Worm (Caenorhabditis elegans) whole organism, L2 larva: ENCODE results near the gene nipi-3.

ENCODE experiments used
- C34F6.9 ChIP-seq: fragments of 150-350 bp; optimal IDR thresholded peaks from 2 replicates; lab custom pipeline; 2014; ENCODE audit warnings: missing biosample characterization, missing genetic modification characterization
- F13H6.1 ChIP-seq: sonication (generic microtip); optimal IDR thresholded peaks from 2 replicates; lab custom pipeline; 2016; ENCODE audit warnings: missing genetic modification characterization, missing compliant biosample characterization
- R02D3.7 ChIP-seq: fragments of 150-350 bp; optimal IDR thresholded peaks from 2 replicates; lab custom pipeline; 2014; ENCODE audit warnings: missing biosample characterization, missing genetic modification characterization
- Y55F3AM.14 ChIP-seq: fragments of 200-800 bp; sonication (Bioruptor generic); optimal IDR thresholded peaks from 2 replicates; lab custom pipeline; 2018; ENCODE audit warnings: mild to moderate bottlenecking, missing genetic modification characterization, missing compliant biosample characterization
- ZK546.5 ChIP-seq: sonication (generic microtip); optimal IDR thresholded peaks from 2 replicates; lab custom pipeline; 2017; ENCODE audit warnings: missing biosample characterization, missing genetic modification characterization
- alr-1 ChIP-seq: fragments of 150-350 bp; optimal IDR thresholded peaks from 2 replicates; lab custom pipeline; 2014; ENCODE audit warnings: missing biosample characterization, missing genetic modification characterization
- aly-2 ChIP-seq: fragments of 150-350 bp; optimal IDR thresholded peaks from 2 replicates; lab custom pipeline; 2014; ENCODE audit warnings: missing biosample characterization, missing genetic modification characterization
- ama-1 ChIP-seq: fragments of 150-350 bp; optimal IDR thresholded peaks from 2 replicates; lab custom pipeline; 2018; ENCODE audit warnings: inconsistent platforms
- ceh-82 ChIP-seq: fragments of 150-350 bp; optimal IDR thresholded peaks from 2 replicates; lab custom pipeline; 2014; ENCODE audit warnings: missing biosample characterization, missing genetic modification characterization
- egl-27 ChIP-seq: sonication (generic microtip); optimal IDR thresholded peaks from 3 replicates; lab custom pipeline; 2017; ENCODE audit warnings: missing biosample characterization, missing genetic modification reagents, missing genetic modification characterization
- elt-1 ChIP-seq: fragments of 150-350 bp; optimal IDR thresholded peaks from 2 replicates; lab custom pipeline; 2014; ENCODE audit warnings: missing biosample characterization, missing genetic modification characterization
- elt-3 ChIP-seq: sonication (generic microtip); optimal IDR thresholded peaks from 2 replicates; lab custom pipeline; 2017; ENCODE audit warnings: missing biosample characterization, missing genetic modification characterization
- gmeb-1 ChIP-seq: fragments of 150-350 bp; optimal IDR thresholded peaks from 2 replicates; lab custom pipeline; 2014; ENCODE audit warnings: missing biosample characterization, missing genetic modification characterization
- lin-11 ChIP-seq: fragments of 150-350 bp; sonication (generic microtip); optimal IDR thresholded peaks from 2 replicates; lab custom pipeline; 2014; ENCODE audit warnings: missing biosample characterization, missing genetic modification characterization, inconsistent platforms, mixed read lengths
- lin-13 ChIP-seq: fragments of 150-350 bp; optimal IDR thresholded peaks from 2 replicates; lab custom pipeline; 2014; ENCODE audit warnings: missing biosample characterization, missing genetic modification reagents, missing genetic modification characterization
- mab-5 ChIP-seq: fragments of 150-350 bp; optimal IDR thresholded peaks from 2 replicates; lab custom pipeline; 2014; ENCODE audit warnings: missing biosample characterization, missing genetic modification characterization
- nhr-10 ChIP-seq: sonication (generic microtip); optimal IDR thresholded peaks from 2 replicates; lab custom pipeline; 2017; ENCODE audit warnings: missing biosample characterization, missing genetic modification characterization
- nhr-11 ChIP-seq: fragments of 150-350 bp; optimal IDR thresholded peaks from 2 replicates; lab custom pipeline; 2014; ENCODE audit warnings: missing biosample characterization, missing genetic modification characterization
- nhr-12 ChIP-seq: fragments of 150-350 bp; optimal IDR thresholded peaks from 2 replicates; lab custom pipeline; 2014; ENCODE audit warnings: missing biosample characterization, missing genetic modification characterization
- nhr-129 ChIP-seq: fragments of 150-350 bp; optimal IDR thresholded peaks from 2 replicates; lab custom pipeline; 2014; ENCODE audit warnings: missing biosample characterization, missing genetic modification characterization
- nhr-21 ChIP-seq: fragments of 150-350 bp; optimal IDR thresholded peaks from 2 replicates; lab custom pipeline; 2014; ENCODE audit warnings: missing biosample characterization, missing genetic modification characterization
- nhr-23 ChIP-seq: fragments of 150-350 bp; optimal IDR thresholded peaks from 2 replicates; lab custom pipeline; 2014; ENCODE audit warnings: missing biosample characterization, missing genetic modification reagents, missing genetic modification characterization
- nhr-237 ChIP-seq: fragments of 150-350 bp; optimal IDR thresholded peaks from 2 replicates; lab custom pipeline; 2014; ENCODE audit warnings: missing biosample characterization, missing genetic modification characterization
- nhr-25 ChIP-seq: fragments of 150-350 bp; sonication (generic microtip); optimal IDR thresholded peaks from 3 replicates; lab custom pipeline; 2014; ENCODE audit warnings: missing biosample characterization, missing genetic modification characterization
- nhr-6 ChIP-seq: fragments of 150-350 bp; optimal IDR thresholded peaks from 2 replicates; lab custom pipeline; 2014; ENCODE audit warnings: missing biosample characterization, missing genetic modification characterization
- nhr-77 ChIP-seq: fragments of 150-350 bp; optimal IDR thresholded peaks from 2 replicates; lab custom pipeline; 2014; ENCODE audit warnings: missing biosample characterization, missing genetic modification characterization
- peb-1 ChIP-seq: fragments of 150-350 bp; optimal IDR thresholded peaks from 2 replicates; lab custom pipeline; 2014; ENCODE audit warnings: missing biosample characterization, missing genetic modification characterization
- sem-4 ChIP-seq: fragments of 150-350 bp; optimal IDR thresholded peaks from 2 replicates; lab custom pipeline; 2014; ENCODE audit warnings: missing biosample characterization, missing genetic modification reagents, missing genetic modification characterization
- skn-1 ChIP-seq: sonication (generic microtip); optimal IDR thresholded peaks from 2 replicates; lab custom pipeline; 2017; ENCODE audit warnings: missing biosample characterization, missing genetic modification characterization
- sma-3 ChIP-seq: sonication (generic microtip); optimal IDR thresholded peaks from 2 replicates; lab custom pipeline; 2016; ENCODE audit warnings: missing genetic modification reagents, missing genetic modification characterization, missing compliant biosample characterization
- sma-9 ChIP-seq, 2 experiments: fragments of 150-350 bp in 1 of 2; sonication (generic microtip) in 1 of 2; optimal IDR thresholded peaks; 2 replicates each; lab custom pipeline; 2014 to 2016; ENCODE audit warnings: missing genetic modification characterization in 2 of 2, mild to moderate bottlenecking in 1 of 2, missing biosample characterization in 1 of 2, missing compliant biosample characterization in 1 of 2, missing genetic modification reagents in 1 of 2, moderate library complexity in 1 of 2
- snpc-4 ChIP-seq: fragments of 150-350 bp; optimal IDR thresholded peaks from 2 replicates; lab custom pipeline; 2014; ENCODE audit warnings: missing biosample characterization, missing genetic modification characterization
- unc-55 ChIP-seq: fragments of 150-350 bp; sonication (generic microtip); optimal IDR thresholded peaks from 3 replicates; lab custom pipeline; 2014; ENCODE audit warnings: missing biosample characterization, missing genetic modification reagents, missing genetic modification characterization
- zag-1 ChIP-seq: fragments of 150-350 bp; optimal IDR thresholded peaks from 2 replicates; lab custom pipeline; 2014; ENCODE audit warnings: missing biosample characterization, missing genetic modification characterization
- ztf-1 ChIP-seq: fragments of 200-800 bp; sonication (Bioruptor generic); conservative IDR thresholded peaks from 2 replicates; pipeline ENCODE4 v1.3.6; 2022; ENCODE audit warnings: missing genetic modification characterization, missing compliant biosample characterization
- ztf-4 ChIP-seq: fragments of 150-350 bp; optimal IDR thresholded peaks from 2 replicates; lab custom pipeline; 2014; ENCODE audit warnings: missing biosample characterization, missing genetic modification characterization

The nipi-3 gene

ce11 chrX:15567986-15568940, 39.5 kb upstream of the nipi-3 start, which contains the start of gene dyn-1 (continued):
- TF ChIP-seq zag-1 (peak; percentile 11), mab-5 (tag; lab: Kevin White, UChicago) (peak; percentile 32), R02D3.7 (no peak), C34F6.9 (tag; lab: Kevin White, UChicago) (peak; percentile 47), nhr-77 (no peak), ceh-82 (tag; lab: Kevin White, UChicago) (no peak), alr-1 (tag; lab: Kevin White, UChicago) (no peak), F13H6.1 (tag; lab: Kevin White, UChicago) (peak; percentile 52), peb-1 (tag; lab: Kevin White, UChicago) (no peak), sem-4 (tag; lab: Kevin White, UChicago) (peak; percentile 67), ztf-1 (no peak), elt-3 (tag; lab: Kevin White, UChicago) (no peak)

ce11 chrX:15569633-15570032, 38.1 kb upstream of the nipi-3 start:
- TF ChIP-seq unc-55 (GFP tag; lab: Kevin White, UChicago) (no peak), nhr-10 (no peak), snpc-4 (tag; lab: Kevin White, UChicago) (no peak), nhr-11 (tag; lab: Kevin White, UChicago) (no peak), nhr-237 (tag; lab: Kevin White, UChicago) (no peak), gmeb-1 (tag; lab: Kevin White, UChicago) (no peak), nhr-129 (tag; lab: Kevin White, UChicago) (no peak), nhr-25 (no peak), ZK546.5 (tag; lab: Kevin White, UChicago) (no peak), sma-9 (GFP tag; optimal IDR thresholded peaks at IDR 0.05; lab: Kevin White, UChicago) (no peak), sma-9 (tag; optimal IDR thresholded peaks at IDR 0.05; lab: Kevin White, UChicago) (no peak), nhr-6 (tag; lab: Kevin White, UChicago) (no peak), lin-11 (no peak), nhr-12 (no peak), zag-1 (no peak), ztf-1 (no peak), aly-2 (no peak)

- no peak for TF ChIP-seq sma-3 (GFP tag; lab: Kevin White, UChicago)
- TF ChIP-seq ztf-1, result 0 out of 2 replicates have a peak, but pooled peaks have one; percentile 39
These were observed 35.7 kb upstream of the nipi-3 start for ce11 chrX:15572021-15572420.

ce11 chrX:15575460-15575859, 32.3 kb upstream of the nipi-3 start:
- TF ChIP-seq sma-9 (GFP tag; optimal IDR thresholded peaks at IDR 0.05; lab: Kevin White, UChicago), result peak; percentile 29
- no peak for TF ChIP-seq sma-9 (tag; optimal IDR thresholded peaks at IDR 0.05; lab: Kevin White, UChicago)
- no peak for TF ChIP-seq elt-1 (tag; lab: Kevin White, UChicago)
- TF ChIP-seq nhr-129 (tag; lab: Kevin White, UChicago), result peak; percentile 59
- peak; percentile 19 for TF ChIP-seq F13H6.1 (tag; lab: Kevin White, UChicago)

- no peak for TF ChIP-seq sma-3 (GFP tag; lab: Kevin White, UChicago)
- TF ChIP-seq nhr-11 (tag; lab: Kevin White, UChicago), result no peak
- TF ChIP-seq skn-1 (tag; lab: Kevin White, UChicago), result no peak
- no peak for TF ChIP-seq unc-55 (GFP tag; lab: Kevin White, UChicago)
- no peak for TF ChIP-seq nhr-21 (tag; lab: Kevin White, UChicago)
- TF ChIP-seq Y55F3AM.14, result no peak
- no peak for TF ChIP-seq mab-5 (tag; lab: Kevin White, UChicago)
- TF ChIP-seq egl-27, result no peak
- no peak for TF ChIP-seq lin-13
- TF ChIP-seq nhr-23 (tag; lab: Kevin White, UChicago), result no peak
- no peak for TF ChIP-seq sma-9 (GFP tag; optimal IDR thresholded peaks at IDR 0.05; lab: Kevin White, UChicago)
- no peak for TF ChIP-seq sma-9 (tag; optimal IDR thresholded peaks at IDR 0.05; lab: Kevin White, UChicago)
- TF ChIP-seq nhr-237 (tag; lab: Kevin White, UChicago), result no peak
- no peak for TF ChIP-seq ama-1 (lab: Kevin White, UChicago)
- TF ChIP-seq aly-2, result no peak
- no peak for TF ChIP-seq zag-1
- no peak for TF ChIP-seq ztf-4
- TF ChIP-seq gmeb-1 (tag; lab: Kevin White, UChicago), result no peak
These were observed 30.8 kb upstream of the nipi-3 start, which contains the start of gene K09A9.6 for ce11 chrX:15576942-15577341. Gene K09A9.6 (plus strand): TSS chrX:15577242.
